Worm (Caenorhabditis elegans) whole organism, L4/young adult: ENCODE results near the gene F44F4.9.

Experiments
- W03F9.2 ChIP-seq: fragments of 150-350 bp; optimal IDR thresholded peaks from 2 replicates; lab custom pipeline; 2014; ENCODE audit warnings: missing biosample characterization, missing genetic modification characterization
- dao-5 ChIP-seq: sonication (generic microtip); optimal IDR thresholded peaks from 2 replicates; lab custom pipeline; 2016; ENCODE audit warnings: missing genotype, missing genetic modification characterization, moderate library complexity, missing compliant biosample characterization
- him-1 ChIP-seq: sonication (generic microtip); optimal IDR thresholded peaks from 2 replicates; lab custom pipeline; 2016; ENCODE audit warnings: missing genotype, missing genetic modification reagents, missing genetic modification characterization, missing compliant biosample characterization

The F44F4.9 gene

ce11 chrII:10872541-10872940, 43.1 kb downstream of the F44F4.9 start, which contains the start of the genes cyn-4 and copz-1:
TSS of gene cyn-4 (minus strand) at chrII:10872611.
TSS of gene copz-1 (plus strand) at chrII:10872879.
- peak; percentile 24 for TF ChIP-seq him-1 (tag; lab: Kevin White, UChicago)
- TF ChIP-seq W03F9.2 (tag; lab: Kevin White, UChicago), result peak; percentile 80
- no peak for TF ChIP-seq dao-5 (tag; lab: Kevin White, UChicago)

DNA sequence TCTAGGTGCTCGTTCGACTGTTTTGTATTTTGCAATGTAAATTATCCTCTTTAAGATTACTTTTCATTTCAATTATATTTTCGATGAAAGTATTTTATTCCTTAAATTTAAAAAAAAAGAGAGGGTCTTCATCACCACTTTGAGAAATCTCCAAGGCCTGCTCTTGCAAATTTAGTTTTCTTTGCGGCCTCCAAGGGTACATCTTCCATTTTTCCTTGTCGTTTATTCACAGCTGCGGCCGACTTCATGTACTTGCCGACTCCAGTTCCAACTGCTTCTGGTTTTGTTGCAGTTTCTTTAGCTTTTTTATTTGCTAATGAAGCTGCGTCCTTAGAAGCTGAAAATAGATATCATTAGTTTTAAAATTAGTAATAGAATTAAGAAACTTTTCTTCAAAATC, 44.9 kb downstream of the F44F4.9 start:
- TF ChIP-seq dao-5 (tag; lab: Kevin White, UChicago), result no peak

DNA sequence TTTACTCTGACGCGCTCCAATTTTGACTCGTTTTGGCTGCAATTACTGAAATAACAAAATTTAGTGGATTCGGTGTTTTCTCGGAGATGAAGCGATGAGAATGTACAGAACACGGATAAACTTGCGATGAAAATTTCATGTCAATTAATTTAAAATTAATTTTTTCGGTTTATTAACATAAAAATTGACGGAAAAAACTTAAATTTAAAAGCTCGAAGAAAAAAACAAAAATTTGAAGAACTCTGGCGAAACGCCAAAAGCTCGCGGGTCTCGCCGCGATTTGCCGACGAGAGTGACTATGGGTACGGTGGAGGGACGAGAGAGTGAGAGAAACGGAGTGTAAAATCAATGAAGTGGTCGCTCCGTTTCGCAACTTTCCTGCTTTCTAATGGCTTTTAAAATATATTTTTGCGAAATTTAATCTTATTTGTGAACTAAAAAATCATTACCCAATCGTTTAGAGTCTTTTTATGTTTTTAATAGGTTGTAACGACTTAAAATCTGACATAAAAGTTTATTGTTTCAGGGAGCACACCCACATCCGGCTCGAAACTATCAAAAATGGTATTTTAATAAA, 46.9 kb downstream of the F44F4.9 start, which contains the start of the genes gmps-1 and cap-2:
gmps-1 (minus strand) TSS at position 51 of the 577 bp plus-strand sequence.
cap-2 (plus strand) TSS at position 527 of the 577 bp plus-strand sequence.
- peak; percentile 95 for TF ChIP-seq W03F9.2 (tag; lab: Kevin White, UChicago)
- no peak for TF ChIP-seq dao-5 (tag; lab: Kevin White, UChicago)
- peak; percentile 95 for TF ChIP-seq him-1 (tag; lab: Kevin White, UChicago)

DNA sequence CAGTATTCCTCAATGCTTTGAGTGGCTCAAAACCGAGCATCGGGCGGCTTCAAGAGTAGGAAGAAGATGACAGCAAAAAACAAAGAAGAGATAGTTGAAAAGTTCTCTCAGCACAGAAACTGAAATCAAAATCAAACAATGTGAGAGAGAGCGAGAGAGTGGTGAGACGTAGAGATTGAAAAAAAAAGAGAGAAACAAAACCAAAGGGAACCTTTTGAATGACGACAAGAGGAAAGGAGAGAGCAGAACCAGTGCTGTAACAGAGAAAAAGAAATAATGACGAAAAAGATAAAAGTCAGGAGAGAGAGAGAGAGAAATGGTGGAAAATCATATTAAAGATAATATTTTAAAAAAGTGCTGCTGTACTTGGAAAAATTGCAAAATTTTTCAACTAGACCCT, 48.4 kb downstream of the F44F4.9 start:
- TF ChIP-seq him-1 (tag; lab: Kevin White, UChicago), result no peak
- TF ChIP-seq dao-5 (tag; lab: Kevin White, UChicago), result no peak
- TF ChIP-seq W03F9.2 (tag; lab: Kevin White, UChicago), result no peak
